Worm (Caenorhabditis elegans) whole organism, mixed stage, embryonic: ENCODE data around the gene chil-14.

Experiments used
- M03D4.4 ChIP-seq: sonication (generic microtip); optimal IDR thresholded peaks from 2 replicates; lab custom pipeline; 2017; ENCODE audit warnings: mild to moderate bottlenecking, missing genetic modification characterization, missing compliant biosample characterization
- blmp-1 ChIP-seq: fragments of 150-350 bp; optimal IDR thresholded peaks from 2 replicates; lab custom pipeline; 2014; ENCODE audit warnings: missing biosample characterization, missing genetic modification characterization
- drap-1 ChIP-seq: fragments of 200-800 bp; sonication (Bioruptor generic); optimal IDR thresholded peaks from 3 replicates; lab custom pipeline; 2018; ENCODE audit warnings: mild to moderate bottlenecking, missing genetic modification characterization, missing compliant biosample characterization
- elt-1 ChIP-seq: sonication (generic microtip); optimal IDR thresholded peaks from 2 replicates; lab custom pipeline; 2017; ENCODE audit warnings: missing genetic modification characterization, mild to moderate bottlenecking, missing compliant biosample characterization, antibody characterized with exemption, moderate library complexity, borderline replicate concordance; ENCODE audit not compliant: insufficient read depth
- elt-3 ChIP-seq: fragments of 150-350 bp; optimal IDR thresholded peaks from 2 replicates; lab custom pipeline; 2014; ENCODE audit warnings: missing biosample characterization, missing genetic modification characterization
- lsy-2 ChIP-seq: fragments of 150-350 bp; optimal IDR thresholded peaks from 2 replicates; lab custom pipeline; 2014; ENCODE audit warnings: missing biosample characterization, missing genetic modification characterization
- nhr-237 ChIP-seq: fragments of 150-350 bp; optimal IDR thresholded peaks from 2 replicates; lab custom pipeline; 2014; ENCODE audit warnings: missing biosample characterization, missing genetic modification characterization
- pha-4 ChIP-seq: fragments of 150-350 bp; optimal IDR thresholded peaks from 2 replicates; lab custom pipeline; 2018; ENCODE audit warnings: missing biosample characterization, missing genetic modification reagents, missing genetic modification characterization
- snpc-4 ChIP-seq: fragments of 150-350 bp; optimal IDR thresholded peaks from 2 replicates; lab custom pipeline; 2014; ENCODE audit warnings: missing biosample characterization, missing genetic modification characterization
- unc-62 ChIP-seq: fragments of 150-350 bp; optimal IDR thresholded peaks from 2 replicates; lab custom pipeline; 2014; ENCODE audit warnings: missing biosample characterization, missing genetic modification reagents, missing genetic modification characterization
- ztf-11 ChIP-seq: fragments of 150-350 bp; optimal IDR thresholded peaks from 2 replicates; lab custom pipeline; 2014; ENCODE audit warnings: missing biosample characterization, missing genetic modification characterization

DNA sequence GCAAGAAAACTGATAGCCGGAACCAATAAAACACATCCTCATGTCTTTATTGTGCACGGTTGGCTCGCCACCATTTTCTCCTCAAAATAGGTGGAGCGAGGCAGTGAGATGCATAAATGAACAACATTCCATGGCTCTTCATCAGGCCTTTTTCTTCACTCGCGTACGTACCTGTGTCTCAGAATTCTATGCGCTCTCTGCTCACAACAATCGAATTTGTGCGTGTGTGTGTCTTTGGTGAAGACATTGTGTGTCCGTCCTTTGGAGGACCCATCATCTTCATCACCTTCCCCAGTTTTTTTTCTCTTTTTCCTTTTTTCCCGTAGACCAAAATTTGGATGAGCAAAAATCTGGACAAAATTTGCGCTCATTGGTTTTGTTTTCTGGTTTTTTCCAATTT, 32.6 kb upstream of the chil-14 start:
- no peak for TF ChIP-seq nhr-237 (tag; lab: Kevin White, UChicago)
- no peak for TF ChIP-seq lsy-2 (tag; lab: Kevin White, UChicago)
- no peak for TF ChIP-seq elt-3 (tag; lab: Kevin White, UChicago)
- TF ChIP-seq M03D4.4: no peak
- no peak for TF ChIP-seq blmp-1 (tag; lab: Kevin White, UChicago)
- no peak for TF ChIP-seq pha-4 (tag; lab: Kevin White, UChicago)
- no peak for TF ChIP-seq unc-62 (GFP tag; lab: Kevin White, UChicago)
- no peak for TF ChIP-seq drap-1 (GFP tag; lab: Kevin White, UChicago)
- TF ChIP-seq ztf-11: no peak
- TF ChIP-seq elt-1 (tag; lab: Kevin White, UChicago): no peak
- TF ChIP-seq snpc-4 (tag; lab: Kevin White, UChicago): no peak
